Worm (Caenorhabditis elegans): ENCODE data around the gene H12D21.6.

Gene H12D21.6

DNA sequence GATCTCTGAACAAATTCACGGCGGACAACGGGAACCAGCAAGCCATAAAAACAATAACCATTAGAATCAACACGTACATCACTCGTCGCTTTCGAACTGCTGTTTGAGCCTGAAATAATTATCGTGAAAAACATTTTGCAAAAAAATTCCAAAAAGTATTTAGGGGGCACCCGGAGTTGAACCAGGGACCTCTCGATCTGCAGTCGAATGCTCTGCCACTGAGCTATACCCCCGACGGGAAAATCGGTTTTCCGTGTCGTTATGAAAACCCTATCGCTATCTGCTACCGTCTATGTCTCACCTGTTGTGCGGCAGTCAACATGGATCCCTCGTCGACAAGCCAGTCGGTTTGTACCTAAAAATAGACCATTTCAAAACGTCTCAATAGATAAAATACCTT lies 42.0 kb downstream of the H12D21.6 start (continued):
- peak; percentile 41 for TF ChIP-seq nhr-20 (tag; optimal IDR thresholded peaks at IDR 0.05)
- TF ChIP-seq ama-1 (optimal IDR thresholded peaks at IDR 0.05): no peak
- TF ChIP-seq sptf-1 (tag; optimal IDR thresholded peaks at IDR 0.05): no peak
- TF ChIP-seq pqm-1 (tag; optimal IDR thresholded peaks at IDR 0.05): no peak
- TF ChIP-seq ceh-90 (tag; optimal IDR thresholded peaks at IDR 0.05): no peak
- TF ChIP-seq egl-27 (tag; optimal IDR thresholded peaks at IDR 0.05): no peak
- TF ChIP-seq egl-13 (tag; optimal IDR thresholded peaks at IDR 0.05): no peak
- peak; percentile 55 for TF ChIP-seq nhr-90 (tag; optimal IDR thresholded peaks at IDR 0.05; ENCODE audit: poor library complexity)
- TF ChIP-seq hlh-17 (GFP tag; optimal IDR thresholded peaks at IDR 0.05; ENCODE audit: borderline replicate concordance): no peak
- no peak for TF ChIP-seq C34B4.2 (tag; optimal IDR thresholded peaks at IDR 0.05)
- no peak for TF ChIP-seq ztf-4 (tag; optimal IDR thresholded peaks at IDR 0.05)
- no peak for TF ChIP-seq lsy-2 (tag; optimal IDR thresholded peaks at IDR 0.05)
- no peak for TF ChIP-seq pag-3 (tag; optimal IDR thresholded peaks at IDR 0.05; ENCODE audit: borderline replicate concordance, insufficient read depth)
- TF ChIP-seq lin-35 (GFP tag; optimal IDR thresholded peaks at IDR 0.05): peak in 1 of 2 experiments; percentile 51
- no peak for TF ChIP-seq dsc-1 (tag; optimal IDR thresholded peaks at IDR 0.05)
- TF ChIP-seq fos-1 (tag; optimal IDR thresholded peaks at IDR 0.05): no peak
- no peak for TF ChIP-seq mab-9 (GFP tag; IDR thresholded peaks at IDR 0.05)

DNA sequence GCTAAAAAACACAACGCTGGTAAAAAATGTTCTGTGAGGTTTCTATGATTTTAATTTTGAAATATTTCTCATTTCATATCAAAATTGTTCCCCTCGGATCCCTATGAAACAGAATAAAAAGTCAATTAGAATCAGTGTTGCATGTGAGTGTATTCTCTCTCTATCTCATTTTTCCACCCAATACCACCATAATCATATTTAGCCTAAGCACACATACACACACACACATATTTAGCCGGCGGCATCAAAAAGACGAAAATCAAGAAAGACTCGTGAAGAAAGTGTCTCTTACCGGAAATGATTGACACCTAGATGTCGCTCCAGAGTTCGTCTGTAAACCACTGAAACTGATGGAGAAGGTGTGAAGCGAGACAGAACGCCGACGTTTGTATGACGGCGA lies 43.4 kb downstream of the H12D21.6 start:
- TF ChIP-seq lin-14 (GFP tag; optimal IDR thresholded peaks at IDR 0.05) (peak; percentile 30), grh-1 (GFP tag; IDR thresholded peaks at IDR 0.05) (no peak)

DNA sequence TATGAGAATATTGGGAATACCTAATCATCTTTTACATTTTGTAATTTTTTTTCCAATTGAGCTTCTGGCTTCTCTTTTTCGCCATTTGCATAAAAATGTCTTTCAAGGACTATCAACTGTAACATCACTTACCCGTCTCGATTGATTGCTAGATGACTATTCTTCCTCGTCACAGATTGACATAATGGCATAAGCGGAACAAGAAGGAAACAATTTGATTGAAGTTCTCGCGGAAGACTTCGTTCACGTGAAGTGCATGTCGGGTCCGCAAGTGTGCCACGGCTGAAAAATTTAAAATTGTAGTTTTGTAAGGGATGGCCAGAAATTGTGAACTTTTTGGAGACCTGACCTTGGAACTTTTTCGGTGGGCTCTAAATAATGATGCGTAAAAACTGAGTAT lies 43.9 kb downstream of the H12D21.6 start:
- TF ChIP-seq egl-27 (tag; optimal IDR thresholded peaks at IDR 0.05): no peak
- TF ChIP-seq nhr-77 (tag; optimal IDR thresholded peaks at IDR 0.05): no peak
- TF ChIP-seq vab-15 (tag; optimal IDR thresholded peaks at IDR 0.05): no peak
- TF ChIP-seq nhr-84 (tag; optimal IDR thresholded peaks at IDR 0.05): no peak
- no peak for TF ChIP-seq ceh-63 (GFP tag; optimal IDR thresholded peaks at IDR 0.05)
- no peak for TF ChIP-seq fkh-10 (GFP tag; optimal IDR thresholded peaks at IDR 0.05)
- no peak for TF ChIP-seq Y116A8C.19 (tag; optimal IDR thresholded peaks at IDR 0.05; ENCODE audit: borderline replicate concordance)
- no peak for TF ChIP-seq F16B12.6 (tag; optimal IDR thresholded peaks at IDR 0.05)
- TF ChIP-seq lin-35 (GFP tag; optimal IDR thresholded peaks at IDR 0.05): no peak
- TF ChIP-seq grh-1 (GFP tag; IDR thresholded peaks at IDR 0.05): no peak
- TF ChIP-seq aha-1 (tag; optimal IDR thresholded peaks at IDR 0.05): no peak
- no peak for TF ChIP-seq nhr-20 (tag; optimal IDR thresholded peaks at IDR 0.05)
- TF ChIP-seq dsc-1 (tag; optimal IDR thresholded peaks at IDR 0.05): no peak
- TF ChIP-seq C34B4.2 (tag; optimal IDR thresholded peaks at IDR 0.05): no peak
- TF ChIP-seq nhr-90 (tag; optimal IDR thresholded peaks at IDR 0.05; ENCODE audit: poor library complexity): no peak
- TF ChIP-seq unc-30 (tag; optimal IDR thresholded peaks at IDR 0.05): no peak
- no peak for TF ChIP-seq isw-1 (GFP tag; IDR thresholded peaks at IDR 0.05)
- TF ChIP-seq pag-3 (tag; optimal IDR thresholded peaks at IDR 0.05; ENCODE audit: borderline replicate concordance, insufficient read depth): no peak
- TF ChIP-seq skn-1 (tag; optimal IDR thresholded peaks at IDR 0.05): no peak

DNA sequence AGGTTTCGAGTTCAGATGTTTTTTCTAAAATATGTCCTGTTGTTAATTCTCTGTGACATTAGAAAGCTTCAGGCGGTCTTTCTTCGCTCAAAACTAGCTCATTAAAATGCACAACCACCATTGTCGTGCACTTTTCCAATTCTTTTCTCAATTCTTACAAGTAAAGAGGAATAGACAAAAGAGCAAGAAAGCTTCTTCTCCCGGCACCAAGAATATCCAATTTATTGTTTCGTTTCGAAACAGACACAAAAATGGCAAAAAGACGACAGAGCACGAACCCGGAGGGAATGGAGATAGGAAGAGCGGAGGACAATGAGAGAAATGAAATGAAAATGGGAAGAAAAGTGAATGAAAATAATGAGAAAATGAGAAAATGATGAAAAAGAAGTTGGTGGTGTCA lies 45.0 kb downstream of the H12D21.6 start:
- peak; percentile 55 for TF ChIP-seq lin-14 (GFP tag; optimal IDR thresholded peaks at IDR 0.05)
- TF ChIP-seq lin-35 (GFP tag; optimal IDR thresholded peaks at IDR 0.05): no peak
- no peak for TF ChIP-seq ets-5 (GFP tag; IDR thresholded peaks at IDR 0.05)
- TF ChIP-seq efl-1 (optimal IDR thresholded peaks at IDR 0.05): no peak
- TF ChIP-seq efl-1 (GFP tag; optimal IDR thresholded peaks at IDR 0.05 in 1 of 2): peak in 1 of 2 experiments; percentile 70
- peak; percentile 5 for TF ChIP-seq tbx-2 (tag; optimal IDR thresholded peaks at IDR 0.05)

DNA sequence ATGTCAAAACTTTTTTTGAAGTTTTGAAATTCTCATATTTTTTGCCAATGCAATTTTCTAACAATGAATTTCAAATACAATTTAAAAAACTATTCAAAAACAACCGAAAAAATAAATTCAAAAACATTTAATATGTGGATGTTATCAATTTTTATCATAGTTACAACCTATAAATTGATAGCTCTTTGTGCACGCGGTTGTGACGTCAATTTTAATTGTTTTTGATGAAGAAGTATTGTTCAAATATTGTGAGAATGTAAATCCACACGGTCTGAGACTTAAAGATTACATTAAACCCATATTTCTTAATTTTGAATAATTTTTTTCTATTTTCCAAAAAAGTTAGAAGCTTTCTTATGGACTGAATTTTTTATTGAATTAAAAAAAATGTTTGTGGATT lies 45.7 kb downstream of the H12D21.6 start:
- TF ChIP-seq fos-1 (tag; optimal IDR thresholded peaks at IDR 0.05): no peak
- TF ChIP-seq lin-35 (GFP tag; optimal IDR thresholded peaks at IDR 0.05): peak in 1 of 2 experiments; percentile 19
- no peak for TF ChIP-seq ceh-63 (GFP tag; optimal IDR thresholded peaks at IDR 0.05)
- TF ChIP-seq elt-2 (tag; optimal IDR thresholded peaks at IDR 0.05): peak; percentile 32
- no peak for TF ChIP-seq nhr-20 (tag; optimal IDR thresholded peaks at IDR 0.05)
- TF ChIP-seq nhr-237 (tag; optimal IDR thresholded peaks at IDR 0.05): no peak
- no peak for TF ChIP-seq mab-9 (GFP tag; IDR thresholded peaks at IDR 0.05)

Measured in whole organism, L1 larva.